Fruit fly (Drosophila melanogaster) whole organism, embryonic: ENCODE data around the gene Vta1.

ENCODE experiments used
- Ada2b ChIP-seq: fragments of 200-800 bp; sonication (Bioruptor generic); IDR thresholded peaks from 2 replicates; pipeline ENCODE4 v1.3.6; 2022; ENCODE audit warnings: missing biosample characterization, missing genetic modification characterization
- Atf6 ChIP-seq: fragments of 200-800 bp; sonication (Bioruptor generic); IDR thresholded peaks from 2 replicates; pipeline ENCODE4 v1.3.6; 2022; ENCODE audit warnings: missing biosample characterization, missing genetic modification characterization
- CG10274 ChIP-seq: fragments of 200-800 bp; sonication (Bioruptor generic); optimal IDR thresholded peaks from 3 replicates; lab custom pipeline; 2017; ENCODE audit warnings: missing biosample characterization, mild to moderate bottlenecking, missing genetic modification characterization
- CG10462 ChIP-seq: fragments of 200-800 bp; sonication (Bioruptor generic); optimal IDR thresholded peaks from 2 replicates; lab custom pipeline; 2016; ENCODE audit warnings: missing biosample characterization, missing genetic modification characterization
- CG11560 ChIP-seq: fragments of 200-800 bp; sonication (Bioruptor generic); IDR thresholded peaks from 3 replicates; pipeline ENCODE4 v1.3.6; 2022; ENCODE audit warnings: missing biosample characterization, missing genetic modification characterization
- CG11695 ChIP-seq: fragments of 200-800 bp; sonication (Bioruptor generic); IDR thresholded peaks from 3 replicates; pipeline ENCODE4 v1.3.6; 2022; ENCODE audit warnings: missing biosample characterization, missing genetic modification characterization
- CG12104 ChIP-seq: fragments of 200-800 bp; sonication (Bioruptor generic); optimal IDR thresholded peaks from 3 replicates; lab custom pipeline; 2016; ENCODE audit warnings: missing biosample characterization, missing genetic modification characterization
- CG1233 ChIP-seq: fragments of 200-800 bp; sonication (Bioruptor generic); optimal IDR thresholded peaks from 4 replicates; lab custom pipeline; 2018; ENCODE audit warnings: missing biosample characterization, mild to moderate bottlenecking, missing genetic modification characterization
- CG12659 ChIP-seq: fragments of 200-800 bp; sonication (Bioruptor generic); optimal IDR thresholded peaks from 3 replicates; lab custom pipeline; 2017; ENCODE audit warnings: mild to moderate bottlenecking, missing biosample characterization, missing genetic modification reagents, missing genetic modification characterization
- CG13296 ChIP-seq: fragments of 200-800 bp; sonication (Bioruptor generic); optimal IDR thresholded peaks from 3 replicates; lab custom pipeline; 2018; ENCODE audit warnings: missing biosample characterization, mild to moderate bottlenecking, missing genetic modification characterization
- CG13624 ChIP-seq: fragments of 200-800 bp; sonication (Bioruptor generic); optimal IDR thresholded peaks from 2 replicates; lab custom pipeline; 2016; ENCODE audit warnings: missing biosample characterization, missing genetic modification characterization
- CG15269 ChIP-seq: fragments of 200-800 bp; sonication (Bioruptor generic); optimal IDR thresholded peaks from 2 replicates; lab custom pipeline; 2018; ENCODE audit warnings: missing biosample characterization, mild to moderate bottlenecking, missing genetic modification characterization, moderate library complexity
- CG1529 ChIP-seq: fragments of 200-800 bp; sonication (Bioruptor generic); optimal IDR thresholded peaks from 3 replicates; lab custom pipeline; 2018; ENCODE audit warnings: missing biosample characterization, missing genetic modification characterization
- CG1603 ChIP-seq: fragments of 200-800 bp; sonication (Bioruptor generic); optimal IDR thresholded peaks from 2 replicates; lab custom pipeline; 2019; ENCODE audit warnings: missing biosample characterization, mild to moderate bottlenecking, missing genetic modification characterization, moderate library complexity
- CG17568 ChIP-seq: fragments of 200-800 bp; sonication (Bioruptor generic); optimal IDR thresholded peaks from 2 replicates; lab custom pipeline; 2018; ENCODE audit warnings: missing biosample characterization, mild to moderate bottlenecking, missing genetic modification characterization, moderate library complexity
- CG1832 ChIP-seq: fragments of 200-800 bp; sonication (Bioruptor generic); optimal IDR thresholded peaks from 2 replicates; lab custom pipeline; 2017; ENCODE audit warnings: missing biosample characterization, mild to moderate bottlenecking, missing genetic modification characterization, inconsistent platforms
- CG18619 ChIP-seq: fragments of 200-800 bp; sonication (Bioruptor generic); optimal IDR thresholded peaks from 3 replicates; lab custom pipeline; 2017; ENCODE audit warnings: missing biosample characterization, mild to moderate bottlenecking, missing genetic modification characterization
- CG2199 ChIP-seq: fragments of 200-800 bp; sonication (Bioruptor generic); IDR thresholded peaks from 3 replicates; pipeline ENCODE4 v1.3.6; 2022; ENCODE audit warnings: missing biosample characterization, missing genetic modification characterization
- CG2712 ChIP-seq: fragments of 200-800 bp; optimal IDR thresholded peaks from 3 replicates; lab custom pipeline; 2019; ENCODE audit warnings: missing biosample characterization, mild to moderate bottlenecking, missing genetic modification characterization, moderate library complexity
- CG2889 ChIP-seq: fragments of 200-800 bp; sonication (Bioruptor generic); IDR thresholded peaks from 3 replicates; pipeline ENCODE4 v1.3.6; 2022; ENCODE audit warnings: missing biosample characterization, missing genetic modification characterization
- CG30403 ChIP-seq: fragments of 200-800 bp; sonication (Bioruptor generic); optimal IDR thresholded peaks from 3 replicates; lab custom pipeline; 2016; ENCODE audit warnings: missing biosample characterization, missing genetic modification characterization
- CG3281 ChIP-seq: fragments of 200-800 bp; sonication (Bioruptor generic); optimal IDR thresholded peaks from 3 replicates; lab custom pipeline; 2017; ENCODE audit warnings: missing biosample characterization, mild to moderate bottlenecking, missing genetic modification characterization
- CG3847 ChIP-seq: fragments of 200-800 bp; sonication (Bioruptor generic); IDR thresholded peaks from 2 replicates; pipeline ENCODE4 v1.3.6; 2022; ENCODE audit warnings: missing biosample characterization, missing genetic modification characterization
- CG6683 ChIP-seq: fragments of 200-800 bp; sonication (Bioruptor generic); optimal IDR thresholded peaks from 2 replicates; lab custom pipeline; 2017; ENCODE audit warnings: missing biosample characterization, mild to moderate bottlenecking, missing genetic modification characterization, missing genetic modification reagents
- CG6689 ChIP-seq: fragments of 200-800 bp; sonication (Bioruptor generic); IDR thresholded peaks from 2 replicates; pipeline ENCODE4 v1.3.6; 2022; ENCODE audit warnings: missing biosample characterization, missing genetic modification characterization
- CG6854 ChIP-seq: fragments of 200-800 bp; sonication (Bioruptor generic); optimal IDR thresholded peaks from 3 replicates; lab custom pipeline; 2017; ENCODE audit warnings: missing biosample characterization, mild to moderate bottlenecking, missing genetic modification characterization
- CG8924 ChIP-seq: fragments of 200-800 bp; optimal IDR thresholded peaks from 3 replicates; lab custom pipeline; 2019; ENCODE audit warnings: missing biosample characterization, mild to moderate bottlenecking, missing genetic modification characterization, moderate library complexity
- D19B ChIP-seq: fragments of 200-800 bp; sonication (Bioruptor generic); optimal IDR thresholded peaks from 2 replicates; lab custom pipeline; 2017; ENCODE audit warnings: missing biosample characterization, mild to moderate bottlenecking, missing genetic modification characterization
- Eip74EF ChIP-seq, 2 experiments: fragments of 200-800 bp in 1 of 2; fragments of >200 bp in 1 of 2; sonication (Bioruptor generic) in 1 of 2; optimal IDR thresholded peaks; 2 replicates each; lab custom pipeline; 2017 to 2019; ENCODE audit warnings: missing biosample characterization in 2 of 2, missing genetic modification characterization in 2 of 2, mild to moderate bottlenecking in 1 of 2, moderate library complexity in 1 of 2
- Ets65A ChIP-seq: fragments of 200-800 bp; sonication (Bioruptor generic); peaks from one replicate; lab custom pipeline; 2016; ENCODE audit warnings: missing biosample characterization, missing genetic modification characterization
- H15 ChIP-seq: fragments of 200-800 bp; sonication (Bioruptor generic); IDR thresholded peaks from 3 replicates; pipeline ENCODE4 v1.3.6; 2022; ENCODE audit warnings: missing biosample characterization, missing genetic modification characterization
- Hand ChIP-seq: fragments of 200-800 bp; sonication (Bioruptor generic); optimal IDR thresholded peaks from 2 replicates; lab custom pipeline; 2017; ENCODE audit warnings: mild to moderate bottlenecking, missing biosample characterization, missing genetic modification reagents, missing genetic modification characterization
- Hsf ChIP-seq: fragments of 200-800 bp; sonication (Bioruptor generic); optimal IDR thresholded peaks from 3 replicates; lab custom pipeline; 2016; ENCODE audit warnings: missing biosample characterization, missing genetic modification characterization
- Meics ChIP-seq: fragments of 200-800 bp; sonication (Bioruptor generic); optimal IDR thresholded peaks from 2 replicates; lab custom pipeline; 2017; ENCODE audit warnings: missing biosample characterization, mild to moderate bottlenecking, missing genetic modification characterization
- Ptx1 ChIP-seq: fragments of 200-800 bp; sonication (Bioruptor generic); IDR thresholded peaks from 2 replicates; pipeline ENCODE4 v1.3.6; 2022; ENCODE audit warnings: missing biosample characterization, missing genetic modification characterization
- Sin3A ChIP-seq: fragments of >200 bp; optimal IDR thresholded peaks from 2 replicates; lab custom pipeline; 2018
- Sox102F ChIP-seq: fragments of 200-800 bp; sonication (Bioruptor generic); optimal IDR thresholded peaks from 2 replicates; lab custom pipeline; 2018; ENCODE audit warnings: missing biosample characterization, mild to moderate bottlenecking, missing genetic modification characterization, moderate library complexity
- al ChIP-seq: fragments of 200-800 bp; sonication (Bioruptor generic); IDR thresholded peaks from 2 replicates; pipeline ENCODE4 v1.3.6; 2022; ENCODE audit warnings: missing biosample characterization, missing genetic modification characterization
- cas ChIP-seq: fragments of 200-800 bp; sonication (Bioruptor generic); IDR thresholded peaks from 2 replicates; pipeline ENCODE4 v1.3.6; 2022; ENCODE audit warnings: missing biosample characterization, missing genetic modification characterization
- dpn ChIP-seq, 2 experiments: fragments of 200-800 bp; sonication (Bioruptor generic); optimal IDR thresholded peaks; 3 replicates each; lab custom pipeline; 2016; ENCODE audit warnings: missing biosample characterization in 2 of 2, missing genetic modification characterization in 2 of 2
- dysf ChIP-seq: fragments of 200-800 bp; sonication (Bioruptor generic); IDR thresholded peaks from 3 replicates; pipeline ENCODE4 v1.3.6; 2022; ENCODE audit warnings: missing biosample characterization, missing genetic modification characterization
- ems ChIP-seq: fragments of 200-800 bp; sonication (Bioruptor generic); optimal IDR thresholded peaks from 3 replicates; lab custom pipeline; 2016; ENCODE audit warnings: missing biosample characterization, missing genetic modification characterization
- esg ChIP-seq: fragments of 200-800 bp; sonication (Bioruptor generic); conservative IDR thresholded peaks from 2 replicates; pipeline ENCODE4 v1.3.6; 2022; ENCODE audit warnings: missing biosample characterization, missing genetic modification characterization
- ftz-f1 ChIP-seq: fragments of 200-800 bp; sonication (Bioruptor generic); optimal IDR thresholded peaks from 2 replicates; lab custom pipeline; 2016; ENCODE audit warnings: missing biosample characterization, missing genetic modification characterization
- fu2 ChIP-seq: fragments of 200-800 bp; sonication (Bioruptor generic); optimal IDR thresholded peaks from 2 replicates; lab custom pipeline; 2016; ENCODE audit warnings: missing biosample characterization, missing genetic modification characterization
- nmo ChIP-seq: fragments of 200-800 bp; sonication (Bioruptor generic); optimal IDR thresholded peaks from 2 replicates; lab custom pipeline; 2018; ENCODE audit warnings: missing biosample characterization, mild to moderate bottlenecking, missing genetic modification characterization, moderate library complexity
- prd ChIP-seq, 3 experiments: fragments of >200 bp in 2 of 3; fragments of 200-800 bp in 1 of 3; sonication (Bioruptor generic) in 1 of 3; optimal IDR thresholded peaks in 2 of 3; IDR thresholded peaks in 1 of 3; 2 replicates in 2 of 3; 3 replicates in 1 of 3; pipeline versions ENCODE4 v1.3.6 to Lab custom; 2017 to 2022; ENCODE audit warnings: missing biosample characterization in 1 of 3, missing genetic modification characterization in 1 of 3
- ranshi ChIP-seq: fragments of 200-800 bp; sonication (Bioruptor generic); IDR thresholded peaks from 2 replicates; pipeline ENCODE4 v1.3.6; 2022; ENCODE audit warnings: missing biosample characterization, missing genetic modification characterization
- sc ChIP-seq, 3 experiments: fragments of >200 bp in 2 of 3; fragments of 200-800 bp in 1 of 3; sonication (Bioruptor generic) in 1 of 3; optimal IDR thresholded peaks; 2 replicates in 2 of 3; 3 replicates in 1 of 3; lab custom pipeline; 2017; ENCODE audit warnings: mild to moderate bottlenecking in 1 of 3, missing biosample characterization in 1 of 3, missing genetic modification characterization in 1 of 3, missing genetic modification reagents in 1 of 3
- wdn ChIP-seq: fragments of 200-800 bp; sonication (Bioruptor generic); IDR thresholded peaks from 2 replicates; pipeline ENCODE4 v1.3.6; 2022; ENCODE audit warnings: missing biosample characterization, missing genetic modification characterization

Gene Vta1

dm6 chr3L:1609611-1610010, 43.1 kb downstream of the Vta1 start (continued):
- peak; percentile 29 for TF ChIP-seq CG13624 (GFP tag; lab: Kevin White, UChicago)
- no peak for TF ChIP-seq CG2199 (GFP tag; lab: Robert Waterston, UW)
- TF ChIP-seq wdn (GFP tag; lab: Robert Waterston, UW) = 0 out of 2 replicates have a peak, but pooled peaks have one; percentile 36
- no peak for TF ChIP-seq CG1529 (GFP tag; lab: Kevin White, UChicago)
- no peak for TF ChIP-seq CG6683 (GFP tag; lab: Kevin White, UChicago)
- peak; percentile 26 for TF ChIP-seq CG18619 (GFP tag; lab: Kevin White, UChicago)
- peak; percentile 9 for TF ChIP-seq CG10274 (GFP tag; lab: Kevin White, UChicago)
- TF ChIP-seq CG30403 (GFP tag; lab: Kevin White, UChicago) = peak; percentile 50
- TF ChIP-seq cas (GFP tag; lab: Robert Waterston, UW) = no peak
- TF ChIP-seq ranshi (GFP tag; lab: Robert Waterston, UW) = peak; percentile 27; the same call in 1 of the 2 replicates
- no peak for TF ChIP-seq sc (optimal IDR thresholded peaks at IDR 0.05; lab: Kevin White, UChicago)
- no peak for TF ChIP-seq sc (GFP tag; optimal IDR thresholded peaks at IDR 0.05; lab: Kevin White, UChicago)
- TF ChIP-seq CG13296 (GFP tag; lab: Kevin White, UChicago) = peak; percentile 12
- TF ChIP-seq CG12659 (GFP tag; lab: Kevin White, UChicago) = peak; percentile 31
- TF ChIP-seq CG1233 = no peak
- peak; percentile 34 for TF ChIP-seq D19B (GFP tag; lab: Kevin White, UChicago)
- TF ChIP-seq Hand (GFP tag; lab: Kevin White, UChicago) = peak; percentile 1
- TF ChIP-seq Sox102F = peak; percentile 32
- no peak for TF ChIP-seq esg (GFP tag; lab: Robert Waterston, UW)
- TF ChIP-seq CG3281 = peak; percentile 62
- no peak for TF ChIP-seq prd (optimal IDR thresholded peaks at IDR 0.05; lab: Kevin White, UChicago)
- peak; percentile 44; the same call in 1 of the 3 replicates for TF ChIP-seq prd (GFP tag; IDR thresholded peaks at IDR 0.05; lab: Robert Waterston, UW)
- TF ChIP-seq CG1832 = no peak
- TF ChIP-seq CG11560 = peak; percentile 24; the same call in 1 of the 3 replicates
- no peak for TF ChIP-seq ftz-f1 (GFP tag; lab: Kevin White, UChicago)
- TF ChIP-seq Ets65A = peak; percentile 94
- TF ChIP-seq CG2889 = 0 out of 3 replicates have a peak, but pooled peaks have one; percentile 14
- TF ChIP-seq CG12104 (GFP tag; lab: Kevin White, UChicago) = peak; percentile 85
- TF ChIP-seq Ptx1 (GFP tag; lab: Robert Waterston, UW) = peak; percentile 57
- peak; percentile 70 for TF ChIP-seq Atf6
- peak; percentile 61 for TF ChIP-seq CG3847 (GFP tag; lab: Robert Waterston, UW)
- peak; percentile 47; the same call in 1 of the 3 replicates for TF ChIP-seq CG11695 (GFP tag; lab: Robert Waterston, UW)
- TF ChIP-seq nmo (GFP tag; lab: Kevin White, UChicago) = peak; percentile 34
- no peak for TF ChIP-seq CG1603 (tag; lab: Kevin White, UChicago)
- no peak for TF ChIP-seq CG17568
- peak; percentile 44; the same call in 1 of the 2 replicates for TF ChIP-seq CG6689 (GFP tag; lab: Robert Waterston, UW)
- peak; percentile 39 for TF ChIP-seq CG2712 (tag; lab: Kevin White, UChicago)
- no peak for TF ChIP-seq CG10462 (GFP tag; lab: Kevin White, UChicago)
- TF ChIP-seq al (GFP tag; lab: Robert Waterston, UW) = peak; percentile 67
- no peak for TF ChIP-seq Eip74EF (GFP tag; optimal IDR thresholded peaks at IDR 0.05; lab: Kevin White, UChicago)
- TF ChIP-seq CG6854 (GFP tag; lab: Kevin White, UChicago) = no peak
- TF ChIP-seq H15 (GFP tag; lab: Robert Waterston, UW) = peak; percentile 43; the same call in 1 of the 3 replicates
- TF ChIP-seq CG15269 (tag; lab: Kevin White, UChicago) = peak; percentile 53
- peak; percentile 45 to 58 for TF ChIP-seq dpn (GFP tag; optimal IDR thresholded peaks at IDR 0.05; lab: Kevin White, UChicago)
- TF ChIP-seq Sin3A (lab: Kevin White, UChicago) = no peak
- TF ChIP-seq ems (GFP tag; lab: Kevin White, UChicago) = no peak
- TF ChIP-seq Ada2b (GFP tag; lab: Robert Waterston, UW) = no peak; the same call in 1 of the 2 replicates
- peak; percentile 74 for TF ChIP-seq dysf
- TF ChIP-seq CG8924 (tag; lab: Kevin White, UChicago) = peak; percentile 32
- TF ChIP-seq fu2 (GFP tag; lab: Kevin White, UChicago) = peak; percentile 16
- TF ChIP-seq Hsf (GFP tag; lab: Kevin White, UChicago) = peak; percentile 4
- TF ChIP-seq Meics (GFP tag; lab: Kevin White, UChicago) = peak; percentile 68
